Worm (Caenorhabditis elegans): ENCODE data around the gene clp-1.

DNA sequence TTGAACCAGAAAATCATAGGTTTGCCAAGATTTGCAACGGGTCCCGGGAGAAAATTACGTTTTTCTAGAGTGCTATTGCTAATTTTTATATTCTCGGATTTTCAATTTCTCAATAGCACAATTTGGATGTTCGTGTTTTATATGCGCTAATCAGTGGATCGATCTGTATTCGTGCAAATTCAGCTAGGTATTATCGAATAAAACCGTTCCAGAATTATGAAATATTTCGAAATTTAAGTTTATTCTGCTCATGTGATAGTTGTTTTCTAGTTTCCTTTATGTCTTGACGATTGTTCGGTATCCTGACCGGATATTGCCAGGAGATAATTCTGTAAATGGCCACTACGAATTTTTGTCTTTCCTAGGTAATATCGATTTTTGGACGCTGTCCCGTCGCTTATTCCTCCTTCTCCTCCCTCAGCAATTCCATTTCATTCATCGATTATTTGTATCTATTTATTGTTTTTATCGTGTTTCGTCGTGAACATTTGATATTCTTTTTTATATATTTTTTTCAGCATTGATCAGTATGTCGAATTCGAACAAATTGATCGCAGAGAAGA, 30.6 kb downstream of the clp-1 start, which contains the start of gene cit-1.2:
- TF ChIP-seq lim-7 (GFP tag; IDR thresholded peaks at IDR 0.05): no peak
- TF ChIP-seq nhr-11 (tag; optimal IDR thresholded peaks at IDR 0.05): no peak
- TF ChIP-seq jun-1 (tag; optimal IDR thresholded peaks at IDR 0.05): no peak
- TF ChIP-seq daf-8 (GFP tag; IDR thresholded peaks at IDR 0.05): no peak
- TF ChIP-seq ceh-82 (tag; optimal IDR thresholded peaks at IDR 0.05): no peak
- no peak for TF ChIP-seq skn-1 (tag; optimal IDR thresholded peaks at IDR 0.05)
- TF ChIP-seq nhr-77 (tag; optimal IDR thresholded peaks at IDR 0.05): no peak
- no peak for TF ChIP-seq T26A8.4 (GFP tag; IDR thresholded peaks at IDR 0.05)
